Worm (Caenorhabditis elegans) whole organism, L2 larva: Measurements from ENCODE around the gene C56C10.9.

Experiments used
- C34F6.9 ChIP-seq: fragments of 150-350 bp; optimal IDR thresholded peaks from 2 replicates; lab custom pipeline; 2014; ENCODE audit warnings: missing biosample characterization, missing genetic modification characterization
- F13H6.1 ChIP-seq: sonication (generic microtip); optimal IDR thresholded peaks from 2 replicates; lab custom pipeline; 2016; ENCODE audit warnings: missing genetic modification characterization, missing compliant biosample characterization
- R02D3.7 ChIP-seq: fragments of 150-350 bp; optimal IDR thresholded peaks from 2 replicates; lab custom pipeline; 2014; ENCODE audit warnings: missing biosample characterization, missing genetic modification characterization
- Y55F3AM.14 ChIP-seq: fragments of 200-800 bp; sonication (Bioruptor generic); optimal IDR thresholded peaks from 2 replicates; lab custom pipeline; 2018; ENCODE audit warnings: mild to moderate bottlenecking, missing genetic modification characterization, missing compliant biosample characterization
- ZK546.5 ChIP-seq: sonication (generic microtip); optimal IDR thresholded peaks from 2 replicates; lab custom pipeline; 2017; ENCODE audit warnings: missing biosample characterization, missing genetic modification characterization
- alr-1 ChIP-seq: fragments of 150-350 bp; optimal IDR thresholded peaks from 2 replicates; lab custom pipeline; 2014; ENCODE audit warnings: missing biosample characterization, missing genetic modification characterization
- aly-2 ChIP-seq: fragments of 150-350 bp; optimal IDR thresholded peaks from 2 replicates; lab custom pipeline; 2014; ENCODE audit warnings: missing biosample characterization, missing genetic modification characterization
- ama-1 ChIP-seq: fragments of 150-350 bp; optimal IDR thresholded peaks from 2 replicates; lab custom pipeline; 2018; ENCODE audit warnings: inconsistent platforms
- blmp-1 ChIP-seq: sonication (generic microtip); optimal IDR thresholded peaks from 2 replicates; lab custom pipeline; 2017; ENCODE audit warnings: missing genetic modification characterization, mild to moderate bottlenecking, missing compliant biosample characterization, antibody characterized with exemption, moderate library complexity; ENCODE audit not compliant: insufficient read depth
- ceh-82 ChIP-seq: fragments of 150-350 bp; optimal IDR thresholded peaks from 2 replicates; lab custom pipeline; 2014; ENCODE audit warnings: missing biosample characterization, missing genetic modification characterization
- dmd-4 ChIP-seq: sonication (generic microtip); optimal IDR thresholded peaks from 2 replicates; lab custom pipeline; 2017; ENCODE audit warnings: missing biosample characterization, missing genetic modification characterization
- egl-27 ChIP-seq: sonication (generic microtip); optimal IDR thresholded peaks from 3 replicates; lab custom pipeline; 2017; ENCODE audit warnings: missing biosample characterization, missing genetic modification reagents, missing genetic modification characterization
- elt-1 ChIP-seq: fragments of 150-350 bp; optimal IDR thresholded peaks from 2 replicates; lab custom pipeline; 2014; ENCODE audit warnings: missing biosample characterization, missing genetic modification characterization
- elt-3 ChIP-seq: sonication (generic microtip); optimal IDR thresholded peaks from 2 replicates; lab custom pipeline; 2017; ENCODE audit warnings: missing biosample characterization, missing genetic modification characterization
- fos-1 ChIP-seq: fragments of 150-350 bp; optimal IDR thresholded peaks from 2 replicates; lab custom pipeline; 2014; ENCODE audit warnings: missing biosample characterization, missing genetic modification characterization
- lin-11 ChIP-seq: fragments of 150-350 bp; sonication (generic microtip); optimal IDR thresholded peaks from 2 replicates; lab custom pipeline; 2014; ENCODE audit warnings: missing biosample characterization, missing genetic modification characterization, inconsistent platforms, mixed read lengths
- lin-13 ChIP-seq: fragments of 150-350 bp; optimal IDR thresholded peaks from 2 replicates; lab custom pipeline; 2014; ENCODE audit warnings: missing biosample characterization, missing genetic modification reagents, missing genetic modification characterization
- mab-5 ChIP-seq: fragments of 150-350 bp; optimal IDR thresholded peaks from 2 replicates; lab custom pipeline; 2014; ENCODE audit warnings: missing biosample characterization, missing genetic modification characterization
- mdl-1 ChIP-seq, 2 experiments: fragments of 150-350 bp in 1 of 2; sonication (generic microtip) in 1 of 2; optimal IDR thresholded peaks; 2 replicates each; lab custom pipeline; 2017; ENCODE audit warnings: missing biosample characterization in 2 of 2, missing genetic modification characterization in 2 of 2
- nhr-10 ChIP-seq: sonication (generic microtip); optimal IDR thresholded peaks from 2 replicates; lab custom pipeline; 2017; ENCODE audit warnings: missing biosample characterization, missing genetic modification characterization
- nhr-11 ChIP-seq: fragments of 150-350 bp; optimal IDR thresholded peaks from 2 replicates; lab custom pipeline; 2014; ENCODE audit warnings: missing biosample characterization, missing genetic modification characterization
- nhr-12 ChIP-seq: fragments of 150-350 bp; optimal IDR thresholded peaks from 2 replicates; lab custom pipeline; 2014; ENCODE audit warnings: missing biosample characterization, missing genetic modification characterization
- nhr-129 ChIP-seq: fragments of 150-350 bp; optimal IDR thresholded peaks from 2 replicates; lab custom pipeline; 2014; ENCODE audit warnings: missing biosample characterization, missing genetic modification characterization
- nhr-21 ChIP-seq: fragments of 150-350 bp; optimal IDR thresholded peaks from 2 replicates; lab custom pipeline; 2014; ENCODE audit warnings: missing biosample characterization, missing genetic modification characterization
- nhr-23 ChIP-seq: fragments of 150-350 bp; optimal IDR thresholded peaks from 2 replicates; lab custom pipeline; 2014; ENCODE audit warnings: missing biosample characterization, missing genetic modification reagents, missing genetic modification characterization
- nhr-237 ChIP-seq: fragments of 150-350 bp; optimal IDR thresholded peaks from 2 replicates; lab custom pipeline; 2014; ENCODE audit warnings: missing biosample characterization, missing genetic modification characterization
- nhr-25 ChIP-seq: fragments of 150-350 bp; sonication (generic microtip); optimal IDR thresholded peaks from 3 replicates; lab custom pipeline; 2014; ENCODE audit warnings: missing biosample characterization, missing genetic modification characterization
- nhr-6 ChIP-seq: fragments of 150-350 bp; optimal IDR thresholded peaks from 2 replicates; lab custom pipeline; 2014; ENCODE audit warnings: missing biosample characterization, missing genetic modification characterization
- nhr-77 ChIP-seq: fragments of 150-350 bp; optimal IDR thresholded peaks from 2 replicates; lab custom pipeline; 2014; ENCODE audit warnings: missing biosample characterization, missing genetic modification characterization
- peb-1 ChIP-seq: fragments of 150-350 bp; optimal IDR thresholded peaks from 2 replicates; lab custom pipeline; 2014; ENCODE audit warnings: missing biosample characterization, missing genetic modification characterization
- sem-4 ChIP-seq: fragments of 150-350 bp; optimal IDR thresholded peaks from 2 replicates; lab custom pipeline; 2014; ENCODE audit warnings: missing biosample characterization, missing genetic modification reagents, missing genetic modification characterization
- skn-1 ChIP-seq: sonication (generic microtip); optimal IDR thresholded peaks from 2 replicates; lab custom pipeline; 2017; ENCODE audit warnings: missing biosample characterization, missing genetic modification characterization
- sma-3 ChIP-seq: sonication (generic microtip); optimal IDR thresholded peaks from 2 replicates; lab custom pipeline; 2016; ENCODE audit warnings: missing genetic modification reagents, missing genetic modification characterization, missing compliant biosample characterization
- sma-9 ChIP-seq, 2 experiments: fragments of 150-350 bp in 1 of 2; sonication (generic microtip) in 1 of 2; optimal IDR thresholded peaks; 2 replicates each; lab custom pipeline; 2014 to 2016; ENCODE audit warnings: missing genetic modification characterization in 2 of 2, mild to moderate bottlenecking in 1 of 2, missing biosample characterization in 1 of 2, missing compliant biosample characterization in 1 of 2, missing genetic modification reagents in 1 of 2, moderate library complexity in 1 of 2
- unc-39 ChIP-seq: fragments of 150-350 bp; optimal IDR thresholded peaks from 2 replicates; lab custom pipeline; 2014; ENCODE audit warnings: missing biosample characterization, missing genetic modification characterization
- unc-55 ChIP-seq: fragments of 150-350 bp; sonication (generic microtip); optimal IDR thresholded peaks from 3 replicates; lab custom pipeline; 2014; ENCODE audit warnings: missing biosample characterization, missing genetic modification reagents, missing genetic modification characterization
- zag-1 ChIP-seq: fragments of 150-350 bp; optimal IDR thresholded peaks from 2 replicates; lab custom pipeline; 2014; ENCODE audit warnings: missing biosample characterization, missing genetic modification characterization
- ztf-1 ChIP-seq: fragments of 200-800 bp; sonication (Bioruptor generic); conservative IDR thresholded peaks from 2 replicates; pipeline ENCODE4 v1.3.6; 2022; ENCODE audit warnings: missing genetic modification characterization, missing compliant biosample characterization
- ztf-11 ChIP-seq: sonication (generic microtip); optimal IDR thresholded peaks from 2 replicates; lab custom pipeline; 2017; ENCODE audit warnings: missing biosample characterization, missing genetic modification characterization
- ztf-4 ChIP-seq: fragments of 150-350 bp; optimal IDR thresholded peaks from 2 replicates; lab custom pipeline; 2014; ENCODE audit warnings: missing biosample characterization, missing genetic modification characterization

Gene C56C10.9

DNA sequence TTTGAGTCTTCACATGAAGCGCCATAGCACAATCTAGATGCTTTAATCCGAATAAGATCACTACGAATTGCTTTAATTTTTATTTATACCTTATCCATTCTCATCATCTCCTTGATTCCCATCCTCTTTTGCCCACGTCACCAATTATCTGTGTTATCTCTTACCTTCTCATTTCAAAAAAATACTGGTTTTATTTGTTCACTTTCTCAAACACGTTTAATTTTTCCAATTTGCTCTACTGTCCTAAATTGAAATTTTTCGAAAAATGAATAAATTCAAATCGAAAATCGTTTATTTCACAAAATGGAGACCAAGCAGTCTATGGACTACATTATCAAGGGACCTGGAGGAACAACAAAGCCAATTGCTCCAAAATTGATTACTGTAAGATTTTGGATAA, 29.7 kb upstream of the C56C10.9 start, which contains the start of gene F54H5.3:
Gene F54H5.3 (plus strand): TSS at position 301 of the 400 bp plus-strand sequence.
- TF ChIP-seq sma-9 (GFP tag; optimal IDR thresholded peaks at IDR 0.05; lab: Kevin White, UChicago) = no peak
- no peak for TF ChIP-seq sma-9 (tag; optimal IDR thresholded peaks at IDR 0.05; lab: Kevin White, UChicago)
- TF ChIP-seq lin-11 = no peak
- TF ChIP-seq nhr-6 = no peak
- TF ChIP-seq aly-2 (tag; lab: Kevin White, UChicago) = no peak
- no peak for TF ChIP-seq nhr-10
- TF ChIP-seq ama-1 (lab: Kevin White, UChicago) = no peak
- no peak for TF ChIP-seq egl-27 (tag; lab: Kevin White, UChicago)
- TF ChIP-seq sem-4 (tag; lab: Kevin White, UChicago) = no peak

DNA sequence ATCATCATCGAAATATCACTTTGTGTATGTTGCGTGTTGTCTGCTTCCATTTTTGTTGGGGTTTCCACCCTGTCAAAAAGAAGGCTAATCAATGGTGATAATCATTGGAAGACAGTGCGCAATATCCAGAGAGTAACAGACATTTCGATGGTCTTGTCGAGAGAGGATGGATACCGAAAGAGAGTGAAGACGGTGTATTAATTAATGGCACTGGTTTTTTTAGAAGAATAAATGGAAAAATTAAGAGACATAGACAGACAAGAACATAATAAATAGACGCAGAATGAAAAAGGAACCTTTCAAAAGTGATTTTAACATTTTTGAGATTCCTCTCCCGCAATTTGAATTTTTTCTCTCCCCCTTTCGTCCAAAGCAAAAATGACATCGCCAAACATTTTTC, 26.9 kb upstream of the C56C10.9 start:
- TF ChIP-seq nhr-25 (peak; percentile 53), Y55F3AM.14 (GFP tag; lab: Kevin White, UChicago) (no peak), sma-9 (GFP tag; optimal IDR thresholded peaks at IDR 0.05; lab: Kevin White, UChicago) (peak; percentile 22), sma-9 (tag; optimal IDR thresholded peaks at IDR 0.05; lab: Kevin White, UChicago) (no peak), sma-3 (GFP tag; lab: Kevin White, UChicago) (peak; percentile 14), blmp-1 (tag; lab: Kevin White, UChicago) (peak; percentile 7), zag-1 (no peak), nhr-21 (tag; lab: Kevin White, UChicago) (peak; percentile 6)

DNA sequence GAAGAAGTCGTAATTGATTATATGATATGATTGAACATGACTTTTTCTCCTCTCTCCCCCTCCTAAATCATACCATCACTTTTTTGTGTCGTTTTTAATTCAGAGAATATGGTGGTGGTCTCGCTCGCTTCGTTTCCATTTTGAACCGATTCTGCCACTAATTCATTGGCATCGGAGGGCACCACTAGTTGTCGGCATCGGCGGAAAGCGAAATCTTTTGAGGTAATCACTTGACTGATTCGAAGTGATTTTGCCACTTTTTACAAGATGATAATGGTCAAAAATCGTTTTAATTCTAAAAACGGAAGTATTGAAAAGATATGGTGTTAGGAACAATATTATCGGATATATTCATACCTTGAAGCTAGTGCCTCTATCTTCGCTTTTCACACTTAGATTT, 24.6 kb upstream of the C56C10.9 start, which contains the start of gene klf-3:
Gene klf-3 (plus strand): TSS at position 109 of the 400 bp plus-strand sequence.
- TF ChIP-seq nhr-23 (tag; lab: Kevin White, UChicago) (no peak), blmp-1 (tag; lab: Kevin White, UChicago) (peak; percentile 1), unc-39 (tag; lab: Kevin White, UChicago) (no peak), elt-1 (tag; lab: Kevin White, UChicago) (no peak), sma-3 (GFP tag; lab: Kevin White, UChicago) (no peak), sma-9 (GFP tag; optimal IDR thresholded peaks at IDR 0.05; lab: Kevin White, UChicago) (no peak), sma-9 (tag; optimal IDR thresholded peaks at IDR 0.05; lab: Kevin White, UChicago) (no peak), fos-1 (tag; lab: Kevin White, UChicago) (no peak), nhr-12 (tag; lab: Kevin White, UChicago) (no peak), ztf-11 (tag; lab: Kevin White, UChicago) (no peak)

DNA sequence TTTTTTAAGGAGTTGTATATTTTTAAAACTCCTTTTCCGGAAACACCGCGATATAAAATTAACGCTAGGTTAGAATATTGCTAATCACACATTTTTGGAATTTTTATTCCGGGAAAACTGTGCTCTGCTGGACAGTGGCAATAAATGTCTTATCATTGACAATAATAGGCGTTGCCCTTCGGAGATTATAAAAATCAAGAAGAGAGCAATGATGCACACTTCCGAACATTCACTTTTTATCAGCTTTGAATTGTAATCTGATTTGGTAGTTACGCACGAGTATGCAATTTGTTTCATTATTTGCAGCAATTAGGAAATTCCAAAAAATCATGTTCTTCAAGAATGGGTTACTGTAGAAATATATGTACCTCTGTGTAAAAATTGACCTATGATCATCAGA, 24.0 kb upstream of the C56C10.9 start:
- TF ChIP-seq sma-9 (GFP tag; optimal IDR thresholded peaks at IDR 0.05; lab: Kevin White, UChicago) (peak; percentile 38), sma-9 (tag; optimal IDR thresholded peaks at IDR 0.05; lab: Kevin White, UChicago) (no peak), nhr-11 (no peak), dmd-4 (tag; lab: Kevin White, UChicago) (no peak), nhr-23 (tag; lab: Kevin White, UChicago) (no peak), blmp-1 (tag; lab: Kevin White, UChicago) (no peak), C34F6.9 (tag; lab: Kevin White, UChicago) (no peak), ztf-11 (tag; lab: Kevin White, UChicago) (no peak), ceh-82 (tag; lab: Kevin White, UChicago) (no peak), fos-1 (tag; lab: Kevin White, UChicago) (peak; percentile 85), nhr-77 (tag; lab: Kevin White, UChicago) (no peak), elt-3 (no peak), ZK546.5 (tag; lab: Kevin White, UChicago) (no peak), ztf-1 (GFP tag; lab: Robert Waterston, UW) (no peak)

DNA sequence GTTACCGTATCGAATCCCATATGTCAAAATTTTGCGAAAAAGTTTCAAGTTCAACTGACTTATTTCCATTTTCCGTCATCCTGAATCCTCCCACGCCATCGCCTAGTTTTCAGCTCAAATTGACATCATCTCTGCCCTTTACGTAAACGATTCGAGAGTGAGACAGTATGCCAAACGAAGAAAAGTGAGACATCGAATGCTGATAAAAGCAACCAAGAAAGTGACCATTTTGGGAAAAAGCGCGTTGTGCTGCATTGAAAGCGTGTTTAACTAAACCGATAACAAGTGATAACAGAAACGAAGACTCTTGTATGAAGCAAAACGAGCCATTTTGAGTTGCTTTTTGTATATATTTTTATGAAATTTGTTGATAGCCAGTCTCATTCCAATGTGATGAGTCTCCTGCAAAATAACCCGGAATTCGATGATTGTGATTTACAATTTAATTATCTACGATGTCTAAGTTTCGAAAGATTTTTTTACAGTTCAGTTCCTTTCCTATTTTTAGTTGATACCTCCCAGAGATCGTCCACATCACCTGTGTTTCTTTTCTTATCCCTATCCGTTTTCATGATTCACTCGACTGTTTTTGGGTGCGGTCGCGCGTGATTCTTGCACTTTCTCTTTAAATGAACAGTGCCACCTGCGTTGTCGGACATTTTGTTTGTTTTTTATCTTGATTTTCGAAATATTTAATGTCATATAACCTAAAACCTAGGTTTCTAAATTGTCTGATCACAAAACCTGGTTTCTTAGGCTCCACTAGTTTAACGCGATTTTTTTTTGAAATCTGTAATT, 23.3 kb upstream of the C56C10.9 start:
- TF ChIP-seq aly-2 (tag; lab: Kevin White, UChicago) (no peak), nhr-237 (tag; lab: Kevin White, UChicago) (no peak), alr-1 (tag; lab: Kevin White, UChicago) (no peak), sem-4 (tag; lab: Kevin White, UChicago) (no peak), nhr-129 (tag; lab: Kevin White, UChicago) (peak; percentile 12), unc-39 (tag; lab: Kevin White, UChicago) (no peak), lin-11 (no peak), ztf-11 (tag; lab: Kevin White, UChicago) (no peak), skn-1 (tag; lab: Kevin White, UChicago) (no peak), F13H6.1 (tag; lab: Kevin White, UChicago) (peak; percentile 67), peb-1 (tag; lab: Kevin White, UChicago) (no peak), ceh-82 (tag; lab: Kevin White, UChicago) (no peak), nhr-12 (tag; lab: Kevin White, UChicago) (no peak), ztf-4 (no peak), R02D3.7 (tag; lab: Kevin White, UChicago) (no peak), fos-1 (tag; lab: Kevin White, UChicago) (peak; percentile 92), elt-1 (tag; lab: Kevin White, UChicago) (no peak), lin-13 (no peak), mdl-1 (tag; optimal IDR thresholded peaks at IDR 0.05; lab: Kevin White, UChicago) (no peak), C34F6.9 (tag; lab: Kevin White, UChicago) (no peak), sma-9 (GFP tag; optimal IDR thresholded peaks at IDR 0.05; lab: Kevin White, UChicago) (peak; percentile 29), sma-9 (tag; optimal IDR thresholded peaks at IDR 0.05; lab: Kevin White, UChicago) (no peak), ama-1 (lab: Kevin White, UChicago) (no peak), unc-55 (GFP tag; lab: Kevin White, UChicago) (no peak), zag-1 (no peak), dmd-4 (tag; lab: Kevin White, UChicago) (no peak), mab-5 (tag; lab: Kevin White, UChicago) (no peak)
